Fruit fly (Drosophila melanogaster): ENCODE data around the gene sstn.

Gene sstn

DNA sequence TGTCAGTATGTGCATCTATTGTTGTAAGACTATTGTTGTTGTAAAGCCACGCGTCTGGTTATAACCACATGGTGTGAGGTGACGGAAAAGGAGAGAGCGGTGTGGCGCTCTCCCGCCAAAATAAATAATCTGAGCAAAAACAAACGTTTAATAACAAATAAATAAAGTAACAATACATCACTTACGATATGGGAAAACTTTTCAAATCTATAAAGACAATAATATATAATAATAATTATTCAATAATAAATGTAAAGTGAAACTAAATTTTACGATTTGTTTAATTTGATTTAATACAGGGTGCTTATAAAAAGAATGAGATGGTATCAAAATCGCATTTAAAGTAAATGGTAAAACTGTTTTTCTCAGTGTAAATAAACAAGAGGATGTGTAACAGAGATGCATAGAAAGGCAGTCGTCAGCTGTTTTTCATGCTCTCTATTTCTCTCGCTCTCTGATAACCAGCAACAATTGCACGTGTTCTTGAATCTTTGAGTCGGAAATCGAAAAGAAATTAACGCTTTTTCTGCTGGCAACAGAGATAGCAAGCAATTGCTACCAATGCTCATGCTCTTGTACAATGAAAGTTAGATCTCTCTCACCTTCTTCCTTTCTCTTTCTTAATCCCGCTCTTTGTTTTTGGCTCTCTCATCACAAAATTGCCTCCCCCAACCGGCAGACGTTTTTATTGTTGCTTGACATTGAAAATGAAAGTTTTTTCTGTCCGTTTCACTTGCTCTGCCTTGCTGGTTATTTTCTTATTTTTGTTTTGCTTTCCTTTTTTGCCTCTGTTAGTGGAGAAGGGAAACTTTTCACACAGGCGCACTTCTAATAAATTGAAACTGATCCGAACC, 4.4 kb upstream of the sstn start (continued):
- TF ChIP-seq ara (GFP tag; IDR thresholded peaks at IDR 0.05) (peak; percentile 69), CG15601 (tag; optimal IDR thresholded peaks at IDR 0.05) (peak; percentile 85), bigmax (GFP tag; optimal IDR thresholded peaks at IDR 0.05) (no peak), pros (GFP tag; optimal IDR thresholded peaks at IDR 0.05) (peak; percentile 62), bbx (GFP tag; IDR thresholded peaks at IDR 0.05; ENCODE audit: partially characterized antibody) (no peak), sens (GFP tag) (peak; percentile 92), crol (GFP tag; IDR thresholded peaks at IDR 0.05) (no peak; the same call in 1 of the 2 replicates), CG6254 (GFP tag; optimal IDR thresholded peaks at IDR 0.05) (peak; percentile 88), Atf3 (GFP tag; optimal IDR thresholded peaks at IDR 0.05) (no peak), Rfx (GFP tag; IDR thresholded peaks at IDR 0.05) (peak; percentile 81), Hr78 (GFP tag; optimal IDR thresholded peaks at IDR 0.05) (peak in 1 of 2 experiments; percentile 81), so (GFP tag; IDR thresholded peaks at IDR 0.05) (no peak), pho (GFP tag; optimal IDR thresholded peaks at IDR 0.05) (no peak), fru (optimal IDR thresholded peaks at IDR 0.05) (no peak), fd64A (GFP tag; optimal IDR thresholded peaks at IDR 0.05) (no peak), CG11398 (GFP tag; optimal IDR thresholded peaks at IDR 0.05) (no peak), seq (GFP tag; IDR thresholded peaks at IDR 0.05) (peak; percentile 34; the same call in 1 of the 2 replicates), CG14014 (GFP tag; IDR thresholded peaks at IDR 0.05) (peak; percentile 70; the same call in 1 of the 2 replicates), CG34224 (GFP tag; IDR thresholded peaks at IDR 0.05; ENCODE audit: partially characterized antibody) (no peak), HHEX (GFP tag; optimal IDR thresholded peaks at IDR 0.05) (peak; percentile 87), disco-r (GFP tag; optimal IDR thresholded peaks at IDR 0.05) (peak; percentile 12), Dp (GFP tag; optimal IDR thresholded peaks at IDR 0.05) (no peak), knrl (GFP tag; IDR thresholded peaks at IDR 0.05; ENCODE audit: partially characterized antibody) (no peak), Max (GFP tag; optimal IDR thresholded peaks at IDR 0.05) (peak; percentile 80), CG14050 (GFP tag; IDR thresholded peaks at IDR 0.05) (peak; percentile 61; the same call in 2 of the 3 replicates), fu2 (GFP tag; optimal IDR thresholded peaks at IDR 0.05) (no peak), CG1233 (GFP tag; optimal IDR thresholded peaks at IDR 0.05) (peak; percentile 93), chm (GFP tag; IDR thresholded peaks at IDR 0.05) (no peak), CG17829 (tag; optimal IDR thresholded peaks at IDR 0.05) (peak; percentile 97), NC2β (GFP tag; optimal IDR thresholded peaks at IDR 0.05) (no peak), CG1024 (GFP tag; IDR thresholded peaks at IDR 0.05) (peak; percentile 85), pan (optimal IDR thresholded peaks at IDR 0.05) (no peak), pan (GFP tag; optimal IDR thresholded peaks at IDR 0.05 in 1 of 2, IDR thresholded peaks at IDR 0.05 in 1 of 2) (peak in 1 of 2 experiments; percentile 91), sr (GFP tag; IDR thresholded peaks at IDR 0.05) (peak; percentile 56; the same call in 2 of the 3 replicates), MBD-R2 (GFP tag; IDR thresholded peaks at IDR 0.05) (no peak), Atf6 (GFP tag; IDR thresholded peaks at IDR 0.05) (peak; percentile 67), klu (GFP tag; IDR thresholded peaks at IDR 0.05) (no peak; the same call in 1 of the 2 replicates), dimm (GFP tag; IDR thresholded peaks at IDR 0.05) (no peak), z (GFP tag; IDR thresholded peaks at IDR 0.05) (no peak), CG30403 (GFP tag; optimal IDR thresholded peaks at IDR 0.05) (peak; percentile 85), CG17568 (GFP tag; optimal IDR thresholded peaks at IDR 0.05) (peak; percentile 67), bab2 (GFP tag; optimal IDR thresholded peaks at IDR 0.05) (peak; percentile 11), CG12299 (tag; optimal IDR thresholded peaks at IDR 0.05) (peak; percentile 86), CG12744 (GFP tag; optimal IDR thresholded peaks at IDR 0.05) (no peak), Lim3 (GFP tag; IDR thresholded peaks at IDR 0.05) (no peak), Dbx (GFP tag; IDR thresholded peaks at IDR 0.05) (peak; percentile 75), CG6689 (GFP tag; IDR thresholded peaks at IDR 0.05) (peak; percentile 90), CG3407 (GFP tag; optimal IDR thresholded peaks at IDR 0.05) (peak; percentile 79), chif (GFP tag; optimal IDR thresholded peaks at IDR 0.05) (no peak), CG17912 (GFP tag; optimal IDR thresholded peaks at IDR 0.05) (peak; percentile 2)
